Worm (Caenorhabditis elegans): ENCODE data around the gene ebp-2.

The ebp-2 gene

ce11 chrII:11443128-11443527 lies 603 bp downstream of the ebp-2 start:
- TF ChIP-seq ham-2 (GFP tag; optimal IDR thresholded peaks at IDR 0.05) (no peak), ces-1 (GFP tag; optimal IDR thresholded peaks at IDR 0.05) (no peak), lsy-2 (tag; optimal IDR thresholded peaks at IDR 0.05) (no peak), lin-32 (GFP tag; optimal IDR thresholded peaks at IDR 0.05) (no peak), bed-3 (GFP tag; optimal IDR thresholded peaks at IDR 0.05) (no peak), lin-13 (tag; optimal IDR thresholded peaks at IDR 0.05) (no peak), elt-3 (tag; optimal IDR thresholded peaks at IDR 0.05) (no peak), nhr-237 (tag; optimal IDR thresholded peaks at IDR 0.05) (no peak), sptf-1 (tag; optimal IDR thresholded peaks at IDR 0.05) (no peak), flh-1 (GFP tag; optimal IDR thresholded peaks at IDR 0.05) (no peak), ceh-39 (tag; optimal IDR thresholded peaks at IDR 0.05) (no peak), unc-120 (tag; optimal IDR thresholded peaks at IDR 0.05; ENCODE audit: poor library complexity, severe bottlenecking) (no peak), M03D4.4 (tag; optimal IDR thresholded peaks at IDR 0.05) (no peak), tbx-8 (GFP tag; optimal IDR thresholded peaks at IDR 0.05) (no peak), nhr-2 (tag; optimal IDR thresholded peaks at IDR 0.05) (no peak)

DNA sequence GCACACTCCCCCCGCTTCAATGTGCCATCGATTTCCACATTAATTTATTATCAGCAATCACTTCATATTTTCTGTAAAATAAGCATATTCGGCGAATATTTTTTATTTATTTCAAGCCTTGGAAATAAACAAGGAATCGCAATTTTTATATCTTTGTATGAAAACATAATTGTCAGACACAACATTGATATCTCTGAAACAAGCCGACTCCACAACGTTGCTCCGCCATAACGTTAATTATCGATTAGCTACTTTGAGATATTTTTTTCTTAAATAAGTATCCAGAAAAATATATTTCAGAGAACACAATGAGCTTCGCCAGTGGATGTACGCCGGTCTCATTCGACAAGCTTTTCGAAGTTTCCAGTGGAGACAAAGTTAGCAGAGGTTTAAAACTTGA lies 1.3 kb downstream of the ebp-2 start, which contains the start of gene adbp-1:
adbp-1 (plus strand) TSS at position 301 of the 400 bp plus-strand sequence.
- TF ChIP-seq flh-1 (GFP tag; optimal IDR thresholded peaks at IDR 0.05) (no peak), elt-3 (tag; optimal IDR thresholded peaks at IDR 0.05) (no peak), unc-39 (tag; optimal IDR thresholded peaks at IDR 0.05) (no peak), unc-120 (tag; optimal IDR thresholded peaks at IDR 0.05; ENCODE audit: poor library complexity, severe bottlenecking) (no peak), nhr-2 (tag; optimal IDR thresholded peaks at IDR 0.05) (no peak), nhr-76 (tag; optimal IDR thresholded peaks at IDR 0.05) (no peak), hlh-1 (tag; optimal IDR thresholded peaks at IDR 0.05) (no peak), lin-32 (GFP tag; optimal IDR thresholded peaks at IDR 0.05) (no peak), ceh-83 (GFP tag; optimal IDR thresholded peaks at IDR 0.05) (no peak)

DNA sequence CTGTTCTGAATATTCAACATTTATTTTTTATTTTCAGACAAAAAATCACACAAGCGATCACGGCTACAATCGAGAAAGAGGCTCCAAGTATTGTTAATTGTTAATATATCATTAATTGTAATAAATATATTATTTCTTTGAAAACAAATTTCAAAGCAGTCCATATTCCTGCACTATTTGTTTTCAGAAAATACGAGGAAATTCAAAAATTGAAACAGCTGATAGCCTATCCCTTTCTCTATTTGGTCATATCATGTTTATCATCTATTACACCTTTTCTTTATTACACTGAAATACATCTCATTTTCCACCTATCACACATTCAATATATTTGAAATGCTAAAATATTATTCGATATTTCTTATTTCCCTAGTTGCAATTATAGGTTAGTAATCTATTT lies 2.4 kb downstream of the ebp-2 start, which contains the start of gene W02B12.13:
W02B12.13 (plus strand) TSS at position 301 of the 400 bp plus-strand sequence.
- TF ChIP-seq elt-3 (tag; optimal IDR thresholded peaks at IDR 0.05), result no peak
- TF ChIP-seq mep-1 (tag; optimal IDR thresholded peaks at IDR 0.05), result no peak
- TF ChIP-seq unc-39 (tag; optimal IDR thresholded peaks at IDR 0.05), result no peak
- TF ChIP-seq blmp-1 (tag; optimal IDR thresholded peaks at IDR 0.05), result no peak
- no peak for TF ChIP-seq ham-2 (GFP tag; optimal IDR thresholded peaks at IDR 0.05)
- no peak for TF ChIP-seq mls-2 (tag; optimal IDR thresholded peaks at IDR 0.05)
- no peak for TF ChIP-seq hlh-1 (tag; optimal IDR thresholded peaks at IDR 0.05)
- no peak for TF ChIP-seq nhr-28 (tag; optimal IDR thresholded peaks at IDR 0.05)
- no peak for TF ChIP-seq ceh-83 (GFP tag; optimal IDR thresholded peaks at IDR 0.05)
- no peak for TF ChIP-seq lin-13 (tag; optimal IDR thresholded peaks at IDR 0.05)
- no peak for TF ChIP-seq snpc-4 (tag; optimal IDR thresholded peaks at IDR 0.05)
- no peak for TF ChIP-seq ceh-43 (GFP tag; optimal IDR thresholded peaks at IDR 0.05)
- TF ChIP-seq lsy-2 (tag; optimal IDR thresholded peaks at IDR 0.05), result no peak
- TF ChIP-seq unc-62 (GFP tag; optimal IDR thresholded peaks at IDR 0.05), result no peak
- TF ChIP-seq nhr-12 (tag; optimal IDR thresholded peaks at IDR 0.05), result no peak
- TF ChIP-seq ceh-39 (tag; optimal IDR thresholded peaks at IDR 0.05), result no peak
- TF ChIP-seq nhr-237 (tag; optimal IDR thresholded peaks at IDR 0.05), result no peak

ce11 chrII:11448753-11449152 lies 6.2 kb downstream of the ebp-2 start, which contains the start of gene W02B12.1:
TSS of gene W02B12.1 (plus strand) at chrII:11449021.
- TF ChIP-seq nhr-237 (tag; optimal IDR thresholded peaks at IDR 0.05), result no peak
- no peak for TF ChIP-seq tbx-8 (GFP tag; optimal IDR thresholded peaks at IDR 0.05)
- TF ChIP-seq unc-120 (tag; optimal IDR thresholded peaks at IDR 0.05; ENCODE audit: poor library complexity, severe bottlenecking), result no peak
- no peak for TF ChIP-seq blmp-1 (tag; optimal IDR thresholded peaks at IDR 0.05)
- TF ChIP-seq bed-3 (GFP tag; optimal IDR thresholded peaks at IDR 0.05), result no peak
- no peak for TF ChIP-seq ztf-11 (tag; optimal IDR thresholded peaks at IDR 0.05)
- no peak for TF ChIP-seq nhr-12 (tag; optimal IDR thresholded peaks at IDR 0.05)
- no peak for TF ChIP-seq M03D4.4 (tag; optimal IDR thresholded peaks at IDR 0.05)
- no peak for TF ChIP-seq ham-2 (GFP tag; optimal IDR thresholded peaks at IDR 0.05)
- no peak for TF ChIP-seq mab-5 (tag; optimal IDR thresholded peaks at IDR 0.05)
- TF ChIP-seq hlh-1 (tag; optimal IDR thresholded peaks at IDR 0.05), result no peak
- TF ChIP-seq sem-2 (GFP tag; optimal IDR thresholded peaks at IDR 0.05), result no peak
- no peak for TF ChIP-seq zip-8 (tag; optimal IDR thresholded peaks at IDR 0.05)
- no peak for TF ChIP-seq nhr-76 (tag; optimal IDR thresholded peaks at IDR 0.05)
- no peak for TF ChIP-seq unc-62 (GFP tag; optimal IDR thresholded peaks at IDR 0.05)
- TF ChIP-seq elt-3 (tag; optimal IDR thresholded peaks at IDR 0.05), result no peak
- no peak for TF ChIP-seq elt-1 (tag; optimal IDR thresholded peaks at IDR 0.05; ENCODE audit: borderline replicate concordance, insufficient read depth)
- TF ChIP-seq lin-13 (tag; optimal IDR thresholded peaks at IDR 0.05), result no peak
- TF ChIP-seq snpc-4 (tag; optimal IDR thresholded peaks at IDR 0.05), result no peak
